Worm (Caenorhabditis elegans) whole organism, L2 larva: Measurements from ENCODE around the gene mfsd-12.
A peak's percentile ranks its signal among the peaks of the same experiment; 100 is the strongest.

ENCODE experiments used
- C34F6.9 ChIP-seq: fragments of 150-350 bp; optimal IDR thresholded peaks from 2 replicates; lab custom pipeline; 2014; ENCODE audit warnings: missing biosample characterization, missing genetic modification characterization
- F13H6.1 ChIP-seq: sonication (generic microtip); optimal IDR thresholded peaks from 2 replicates; lab custom pipeline; 2016; ENCODE audit warnings: missing genetic modification characterization, missing compliant biosample characterization
- ZK546.5 ChIP-seq: sonication (generic microtip); optimal IDR thresholded peaks from 2 replicates; lab custom pipeline; 2017; ENCODE audit warnings: missing biosample characterization, missing genetic modification characterization
- ama-1 ChIP-seq: fragments of 150-350 bp; optimal IDR thresholded peaks from 2 replicates; lab custom pipeline; 2018; ENCODE audit warnings: inconsistent platforms
- crh-2 ChIP-seq: sonication (generic microtip); optimal IDR thresholded peaks from 2 replicates; lab custom pipeline; 2017; ENCODE audit warnings: missing biosample characterization, missing genetic modification characterization
- lin-13 ChIP-seq: fragments of 150-350 bp; optimal IDR thresholded peaks from 2 replicates; lab custom pipeline; 2014; ENCODE audit warnings: missing biosample characterization, missing genetic modification reagents, missing genetic modification characterization
- lsy-2 ChIP-seq, 2 experiments: fragments of 150-350 bp in 1 of 2; sonication (generic microtip) in 1 of 2; optimal IDR thresholded peaks; 2 replicates each; lab custom pipeline; 2014 to 2017; ENCODE audit warnings: missing biosample characterization in 2 of 2, missing genetic modification characterization in 2 of 2
- nhr-12 ChIP-seq: fragments of 150-350 bp; optimal IDR thresholded peaks from 2 replicates; lab custom pipeline; 2014; ENCODE audit warnings: missing biosample characterization, missing genetic modification characterization
- nhr-23 ChIP-seq: fragments of 150-350 bp; optimal IDR thresholded peaks from 2 replicates; lab custom pipeline; 2014; ENCODE audit warnings: missing biosample characterization, missing genetic modification reagents, missing genetic modification characterization
- sma-9 ChIP-seq, 2 experiments: fragments of 150-350 bp in 1 of 2; sonication (generic microtip) in 1 of 2; optimal IDR thresholded peaks; 2 replicates each; lab custom pipeline; 2014 to 2016; ENCODE audit warnings: missing genetic modification characterization in 2 of 2, mild to moderate bottlenecking in 1 of 2, missing biosample characterization in 1 of 2, missing compliant biosample characterization in 1 of 2, missing genetic modification reagents in 1 of 2, moderate library complexity in 1 of 2
- unc-55 ChIP-seq: fragments of 150-350 bp; sonication (generic microtip); optimal IDR thresholded peaks from 3 replicates; lab custom pipeline; 2014; ENCODE audit warnings: missing biosample characterization, missing genetic modification reagents, missing genetic modification characterization
- zag-1 ChIP-seq: fragments of 150-350 bp; optimal IDR thresholded peaks from 2 replicates; lab custom pipeline; 2014; ENCODE audit warnings: missing biosample characterization, missing genetic modification characterization

Gene mfsd-12

ce11 chrX:4715107-4715506 lies 47.2 kb downstream of the mfsd-12 start, which contains the start of gene rpl-25.1:
Gene rpl-25.1, plus strand, starts transcription at chrX:4715178.
- TF ChIP-seq nhr-23 (no peak), nhr-12 (no peak)

- peak; percentile 8 for TF ChIP-seq C34F6.9
- no peak for TF ChIP-seq lsy-2 (tag; optimal IDR thresholded peaks at IDR 0.05; lab: Kevin White, UChicago)
These were observed 50.2 kb downstream of the mfsd-12 start for ce11 chrX:4718114-4718513.

ce11 chrX:4720603-4721529 lies 53.0 kb downstream of the mfsd-12 start, which contains the start of gene F55D10.4:
Gene F55D10.4, minus strand, starts transcription at chrX:4720653.
- TF ChIP-seq crh-2 (tag; lab: Kevin White, UChicago) (no peak), nhr-23 (no peak), F13H6.1 (tag; lab: Kevin White, UChicago) (no peak), ZK546.5 (tag; lab: Kevin White, UChicago) (no peak), zag-1 (tag; lab: Kevin White, UChicago) (peak; percentile 12), lin-13 (GFP tag; lab: Kevin White, UChicago) (no peak), C34F6.9 (peak; percentile 23), unc-55 (peak; percentile 7), ama-1 (no peak), sma-9 (GFP tag; optimal IDR thresholded peaks at IDR 0.05; lab: Kevin White, UChicago) (no peak), sma-9 (tag; optimal IDR thresholded peaks at IDR 0.05; lab: Kevin White, UChicago) (no peak)
- TF ChIP-seq, all 48 proteins: peak for 3
